Worm (Caenorhabditis elegans): ENCODE data around the gene acer-1.

Gene acer-1

DNA sequence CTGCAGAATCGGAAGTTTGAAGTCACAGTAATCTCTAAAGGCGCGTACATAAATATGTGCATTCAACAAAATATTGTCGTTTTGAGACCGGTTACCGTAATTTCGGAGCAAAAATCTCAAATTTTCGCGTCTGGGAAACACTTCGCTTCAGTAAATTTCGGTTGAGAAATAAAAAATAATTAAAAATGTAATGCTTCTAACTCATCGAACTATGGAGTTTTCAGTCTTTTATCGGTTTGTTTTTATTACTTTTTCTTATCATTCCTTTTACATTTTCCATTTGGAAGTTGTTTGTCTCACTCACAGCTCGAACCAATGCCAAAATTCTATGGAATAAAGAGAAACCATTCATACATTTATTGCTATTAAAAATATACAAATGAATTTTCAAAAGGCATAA, 2.0 kb downstream of the acer-1 start (continued):
- TF ChIP-seq dpl-1 (GFP tag; optimal IDR thresholded peaks at IDR 0.05) (no peak), jun-1 (tag; optimal IDR thresholded peaks at IDR 0.05) (no peak), lir-3 (tag; optimal IDR thresholded peaks at IDR 0.05) (no peak), nhr-111 (GFP tag; optimal IDR thresholded peaks at IDR 0.05) (peak; percentile 34), ctbp-1 (GFP tag; IDR thresholded peaks at IDR 0.05) (no peak), Y105C5A.15 (GFP tag; IDR thresholded peaks at IDR 0.05) (no peak), ZK337.2 (GFP tag; IDR thresholded peaks at IDR 0.05) (no peak), ceh-32 (tag; optimal IDR thresholded peaks at IDR 0.05; ENCODE audit: poor library complexity) (no peak), Y48G9A.11 (GFP tag; IDR thresholded peaks at IDR 0.05) (0 out of 2 replicates have a peak, but pooled peaks have one; percentile 45), ces-1 (GFP tag; optimal IDR thresholded peaks at IDR 0.05) (no peak), spr-1 (tag; optimal IDR thresholded peaks at IDR 0.05) (peak; percentile 7), hlh-30 (tag; optimal IDR thresholded peaks at IDR 0.05; ENCODE audit: insufficient read depth) (peak; percentile 22), mdl-1 (tag; optimal IDR thresholded peaks at IDR 0.05) (no peak), tag-97 (GFP tag; IDR thresholded peaks at IDR 0.05) (no peak), spr-3 (GFP tag; optimal IDR thresholded peaks at IDR 0.05) (no peak), daf-16 (GFP tag; optimal IDR thresholded peaks at IDR 0.05) (peak; percentile 27 to 63), daf-16 (tag; optimal IDR thresholded peaks at IDR 0.05) (peak; percentile 64), F26F4.8 (GFP tag; conservative IDR thresholded peaks at IDR 0.05) (no peak), set-16 (GFP tag; IDR thresholded peaks at IDR 0.05) (no peak), unc-39 (tag; optimal IDR thresholded peaks at IDR 0.05) (no peak), T20F7.1 (GFP tag; optimal IDR thresholded peaks at IDR 0.05) (peak; percentile 69), ztf-7 (tag; optimal IDR thresholded peaks at IDR 0.05) (no peak), aha-1 (tag) (peak; percentile 33), nhr-237 (tag; optimal IDR thresholded peaks at IDR 0.05) (no peak), fos-1 (tag; optimal IDR thresholded peaks at IDR 0.05) (no peak), pha-4 (GFP tag; IDR thresholded peaks at IDR 0.05) (no peak), pha-4 (tag; optimal IDR thresholded peaks at IDR 0.05) (no peak), fkh-10 (GFP tag; optimal IDR thresholded peaks at IDR 0.05) (no peak), nhr-42 (GFP tag; IDR thresholded peaks at IDR 0.05) (peak; percentile 64), daf-8 (GFP tag; IDR thresholded peaks at IDR 0.05) (no peak), ceh-62 (tag; optimal IDR thresholded peaks at IDR 0.05) (no peak), lin-38 (GFP tag; IDR thresholded peaks at IDR 0.05) (peak; percentile 44), hmg-1.1 (GFP tag; IDR thresholded peaks at IDR 0.05) (0 out of 2 replicates have a peak, but pooled peaks have one; percentile 32), dmd-8 (GFP tag; IDR thresholded peaks at IDR 0.05) (no peak), cey-2 (tag; optimal IDR thresholded peaks at IDR 0.05; ENCODE audit: borderline replicate concordance, insufficient read depth) (no peak), F49E8.2 (tag; optimal IDR thresholded peaks at IDR 0.05; ENCODE audit: borderline replicate concordance) (no peak), D1046.2 (GFP tag; IDR thresholded peaks at IDR 0.05) (no peak), dve-1 (tag; optimal IDR thresholded peaks at IDR 0.05; ENCODE audit: insufficient read depth) (peak; percentile 88), php-3 (GFP tag; IDR thresholded peaks at IDR 0.05) (peak; percentile 85), mxl-2 (GFP tag; conservative IDR thresholded peaks at IDR 0.05) (no peak), lsy-2 (tag; optimal IDR thresholded peaks at IDR 0.05) (peak; percentile 52 to 70), pqm-1 (tag; optimal IDR thresholded peaks at IDR 0.05) (peak; percentile 17), dmd-9 (GFP tag; IDR thresholded peaks at IDR 0.05) (0 out of 2 replicates have a peak, but pooled peaks have one; percentile 3), ztf-11 (tag; optimal IDR thresholded peaks at IDR 0.05) (no peak), nhr-48 (tag; optimal IDR thresholded peaks at IDR 0.05) (peak; percentile 35), zag-1 (tag; optimal IDR thresholded peaks at IDR 0.05) (no peak), dmd-6 (GFP tag; IDR thresholded peaks at IDR 0.05) (peak; percentile 33; the same call in 1 of the 2 replicates), T26A8.4 (GFP tag; IDR thresholded peaks at IDR 0.05) (peak; percentile 79), Y5F2A.4 (GFP tag; optimal IDR thresholded peaks at IDR 0.05) (no peak), mes-2 (tag; optimal IDR thresholded peaks at IDR 0.05; ENCODE audit: poor library complexity, severe bottlenecking) (peak; percentile 42), unc-130 (GFP tag; optimal IDR thresholded peaks at IDR 0.05) (no peak), egl-43 (GFP tag; IDR thresholded peaks at IDR 0.05) (no peak)

All from whole organism, L4 larva.